Fruit fly (Drosophila melanogaster): Measurements from ENCODE around the gene mTerf5.
A peak's percentile ranks its signal among the peaks of the same experiment; 100 is the strongest.

The mTerf5 gene

DNA sequence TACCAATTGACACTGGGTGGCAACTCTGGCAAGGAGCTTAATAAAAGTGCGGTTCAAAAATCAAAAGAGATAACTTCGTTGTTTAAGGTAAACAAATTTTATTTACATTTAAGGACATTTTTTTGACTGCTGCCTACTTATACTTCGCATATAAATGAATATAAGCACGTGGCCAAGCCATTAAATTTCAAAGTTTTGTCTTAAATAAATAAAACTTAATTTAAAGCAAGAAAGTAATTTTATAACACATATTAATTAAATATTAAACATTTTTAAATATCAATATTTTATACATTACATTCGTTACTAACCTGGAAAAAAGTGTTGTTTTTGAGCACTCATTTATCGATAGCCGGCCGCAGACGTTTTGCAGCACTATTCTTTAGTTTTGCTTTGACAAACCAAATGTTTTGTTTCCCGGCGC, 34.8 kb downstream of the mTerf5 start, which contains the start of the genes CG12321 and MED17 (continued):
- TF ChIP-seq fd3F (GFP tag; optimal IDR thresholded peaks at IDR 0.05), result peak; percentile 85
- no peak for TF ChIP-seq ems (GFP tag; optimal IDR thresholded peaks at IDR 0.05)
- TF ChIP-seq fru (optimal IDR thresholded peaks at IDR 0.05), result no peak
- peak; percentile 48 for TF ChIP-seq CTCF (GFP tag; optimal IDR thresholded peaks at IDR 0.05)
- peak; percentile 83 for TF ChIP-seq CG17829 (tag; optimal IDR thresholded peaks at IDR 0.05)
- TF ChIP-seq CG12769 (tag; optimal IDR thresholded peaks at IDR 0.05), result no peak
- TF ChIP-seq NC2β (GFP tag; optimal IDR thresholded peaks at IDR 0.05), result no peak
- TF ChIP-seq sens-2 (GFP tag; IDR thresholded peaks at IDR 0.05), result no peak; the same call in 1 of the 2 replicates
- TF ChIP-seq tup (GFP tag; optimal IDR thresholded peaks at IDR 0.05), result peak; percentile 71
- no peak for TF ChIP-seq pros (GFP tag; optimal IDR thresholded peaks at IDR 0.05)
- peak; percentile 87 for TF ChIP-seq CG11504 (tag; optimal IDR thresholded peaks at IDR 0.05)
- no peak for TF ChIP-seq pita (GFP tag; optimal IDR thresholded peaks at IDR 0.05)
- TF ChIP-seq Chrac-16 (GFP tag; optimal IDR thresholded peaks at IDR 0.05), result peak; percentile 92
- peak; percentile 85 for TF ChIP-seq fd96Cb (tag; optimal IDR thresholded peaks at IDR 0.05)
- peak; percentile 53 for TF ChIP-seq CG15073 (GFP tag; optimal IDR thresholded peaks at IDR 0.05)
- no peak for TF ChIP-seq amos (GFP tag; IDR thresholded peaks at IDR 0.05; ENCODE audit: partially characterized antibody)
- no peak for TF ChIP-seq CG14860 (GFP tag; IDR thresholded peaks at IDR 0.05; ENCODE audit: partially characterized antibody)
- TF ChIP-seq GATAe (GFP tag; conservative IDR thresholded peaks at IDR 0.05), result peak; percentile 62; the same call in 1 of the 2 replicates
- peak; percentile 85 for TF ChIP-seq CG10543 (GFP tag; optimal IDR thresholded peaks at IDR 0.05)
- TF ChIP-seq CG2678 (tag; optimal IDR thresholded peaks at IDR 0.05), result peak; percentile 90
- peak; percentile 85 for TF ChIP-seq Max (GFP tag; optimal IDR thresholded peaks at IDR 0.05)
- peak; percentile 71 for TF ChIP-seq sd (tag; optimal IDR thresholded peaks at IDR 0.05)
- peak; percentile 42; the same call in 1 of the 3 replicates for TF ChIP-seq CG16813 (GFP tag; IDR thresholded peaks at IDR 0.05; ENCODE audit: partially characterized antibody)
- TF ChIP-seq Dip3 (GFP tag; optimal IDR thresholded peaks at IDR 0.05), result peak; percentile 77
- TF ChIP-seq her (GFP tag; optimal IDR thresholded peaks at IDR 0.05), result no peak
- TF ChIP-seq CG11560 (tag; IDR thresholded peaks at IDR 0.05), result peak; percentile 81
- peak; percentile 88 for TF ChIP-seq row (GFP tag; IDR thresholded peaks at IDR 0.05)
- TF ChIP-seq MBD-R2 (GFP tag; IDR thresholded peaks at IDR 0.05), result peak; percentile 86
- peak; percentile 54; the same call in 1 of the 2 replicates for TF ChIP-seq CG11696 (GFP tag; IDR thresholded peaks at IDR 0.05)
- peak; percentile 34 for TF ChIP-seq Sry-δ (GFP tag; optimal IDR thresholded peaks at IDR 0.05)
- no peak for TF ChIP-seq Hey (tag; optimal IDR thresholded peaks at IDR 0.05)
- peak; percentile 94 for TF ChIP-seq CG13775 (GFP tag; optimal IDR thresholded peaks at IDR 0.05)
- TF ChIP-seq bigmax (GFP tag; optimal IDR thresholded peaks at IDR 0.05), result no peak
- TF ChIP-seq CG4328 (GFP tag; optimal IDR thresholded peaks at IDR 0.05), result peak; percentile 78
- peak; percentile 70 for TF ChIP-seq chn (GFP tag; optimal IDR thresholded peaks at IDR 0.05)
- TF ChIP-seq CG14667 (GFP tag; IDR thresholded peaks at IDR 0.05), result peak; percentile 79
- TF ChIP-seq CG13296 (GFP tag; optimal IDR thresholded peaks at IDR 0.05), result peak; percentile 84
- TF ChIP-seq dm (GFP tag; optimal IDR thresholded peaks at IDR 0.05), result peak; percentile 12
- TF ChIP-seq dpn (GFP tag; optimal IDR thresholded peaks at IDR 0.05), result peak; percentile 66 to 93
- TF ChIP-seq CG3281 (GFP tag; optimal IDR thresholded peaks at IDR 0.05), result peak; percentile 90
- TF ChIP-seq klu (GFP tag; IDR thresholded peaks at IDR 0.05), result peak; percentile 91
- peak; percentile 61 for TF ChIP-seq exex (tag; optimal IDR thresholded peaks at IDR 0.05)
- peak; percentile 73 for TF ChIP-seq E2f2 (GFP tag; IDR thresholded peaks at IDR 0.05)
- TF ChIP-seq CG8478 (optimal IDR thresholded peaks at IDR 0.05), result no peak
- TF ChIP-seq Nf-YA (GFP tag; IDR thresholded peaks at IDR 0.05), result peak; percentile 80
- TF ChIP-seq B-H2 (GFP tag; optimal IDR thresholded peaks at IDR 0.05), result peak; percentile 88
- TF ChIP-seq Ets97D (GFP tag; optimal IDR thresholded peaks at IDR 0.05), result peak; percentile 55
- TF ChIP-seq tna (GFP tag; IDR thresholded peaks at IDR 0.05; ENCODE audit: partially characterized antibody), result no peak
- TF ChIP-seq CG9727 (GFP tag; optimal IDR thresholded peaks at IDR 0.05), result peak; percentile 90
- TF ChIP-seq D (optimal IDR thresholded peaks at IDR 0.05), result no peak
- peak; percentile 85 for TF ChIP-seq D (GFP tag; optimal IDR thresholded peaks at IDR 0.05)
- peak; percentile 73 for TF ChIP-seq CG30020 (tag; optimal IDR thresholded peaks at IDR 0.05)
